2 worm cellular contexts compared by ENCODE assay signal in genomic region chrIV:9216437-9216836, ce11.
A peak's percentile ranks its signal among the peaks of the same experiment; 100 is the strongest.
TF ChIP-seq lines count a peak whose summit lies in the region.

No protein-coding gene starts in this region.

TF ChIP-seq in whole organism, L2 larva, 48 proteins besides CTCF, POLR2A, EP300 and RAD21 (continued from another document):
- no peak for TF ChIP-seq lin-13 (GFP tag; optimal IDR thresholded peaks at IDR 0.05; lab: Kevin White, UChicago)

TF ChIP-seq in whole organism, L4 larva, 104 proteins besides CTCF, POLR2A, EP300 and RAD21 (continued from another document):
- TF ChIP-seq ceh-32 (tag; optimal IDR thresholded peaks at IDR 0.05; lab: Kevin White, UChicago; ENCODE audit: poor library complexity) (no peak), ceh-82 (tag; optimal IDR thresholded peaks at IDR 0.05; lab: Kevin White, UChicago) (no peak), mep-1 (tag; optimal IDR thresholded peaks at IDR 0.05; lab: Kevin White, UChicago) (peak; percentile 45), snpc-1.2 (GFP tag; IDR thresholded peaks at IDR 0.05; lab: Robert Waterston, UW) (no peak), aha-1 (tag; lab: Kevin White, UChicago) (peak; percentile 99), lir-3 (tag; optimal IDR thresholded peaks at IDR 0.05; lab: Kevin White, UChicago) (no peak), egl-43 (GFP tag; IDR thresholded peaks at IDR 0.05; lab: Robert Waterston, UW) (no peak), pha-4 (GFP tag; IDR thresholded peaks at IDR 0.05; lab: Robert Waterston, UW) (no peak), pha-4 (tag; optimal IDR thresholded peaks at IDR 0.05; lab: Kevin White, UChicago) (no peak), F44E2.7 (GFP tag; IDR thresholded peaks at IDR 0.05; lab: Robert Waterston, UW) (no peak), lin-29 (GFP tag; IDR thresholded peaks at IDR 0.05; lab: Robert Waterston, UW) (no peak), hmg-1.1 (GFP tag; IDR thresholded peaks at IDR 0.05; lab: Robert Waterston, UW) (no peak; the same call in 1 of the 2 replicates), dmd-8 (GFP tag; IDR thresholded peaks at IDR 0.05; lab: Robert Waterston, UW) (no peak), zfp-2 (tag; optimal IDR thresholded peaks at IDR 0.05; lab: Kevin White, UChicago) (no peak), tra-1 (GFP tag; IDR thresholded peaks at IDR 0.05; lab: Robert Waterston, UW) (no peak), nhr-76 (tag; optimal IDR thresholded peaks at IDR 0.05; lab: Kevin White, UChicago) (no peak), hif-1 (tag; optimal IDR thresholded peaks at IDR 0.05; lab: Kevin White, UChicago) (peak in 1 of 2 experiments; percentile 36), rbr-2 (tag; optimal IDR thresholded peaks at IDR 0.05; lab: Kevin White, UChicago) (peak; percentile 27), fkh-10 (GFP tag; optimal IDR thresholded peaks at IDR 0.05; lab: Kevin White, UChicago) (peak; percentile 6), nhr-42 (GFP tag; IDR thresholded peaks at IDR 0.05; lab: Robert Waterston, UW) (no peak), spr-3 (GFP tag; optimal IDR thresholded peaks at IDR 0.05; lab: Kevin White, UChicago) (no peak), nhr-41 (GFP tag; IDR thresholded peaks at IDR 0.05; lab: Robert Waterston, UW) (no peak), egl-27 (tag; optimal IDR thresholded peaks at IDR 0.05; lab: Kevin White, UChicago) (no peak), ctbp-1 (GFP tag; IDR thresholded peaks at IDR 0.05; lab: Robert Waterston, UW) (no peak), ztf-11 (tag; optimal IDR thresholded peaks at IDR 0.05; lab: Kevin White, UChicago) (no peak), attf-4 (tag; optimal IDR thresholded peaks at IDR 0.05; lab: Kevin White, UChicago) (no peak), T26A8.4 (GFP tag; IDR thresholded peaks at IDR 0.05; lab: Robert Waterston, UW) (no peak), nhr-10 (tag; optimal IDR thresholded peaks at IDR 0.05; lab: Kevin White, UChicago) (no peak), nhr-11 (tag; optimal IDR thresholded peaks at IDR 0.05; lab: Kevin White, UChicago) (no peak)
